Worm (Caenorhabditis elegans): Measurements from ENCODE around the gene unc-96.

The unc-96 gene

ce11 chrX:621190-621589 is at the start of gene unc-96:
TSS of gene unc-96 (minus strand) at chrX:621290.
- TF ChIP-seq ztf-23 (GFP tag; IDR thresholded peaks at IDR 0.05) (no peak), klf-2 (GFP tag; conservative IDR thresholded peaks at IDR 0.05) (no peak), med-1 (GFP tag; optimal IDR thresholded peaks at IDR 0.05; ENCODE audit: insufficient read depth) (no peak), T22C8.4 (GFP tag; IDR thresholded peaks at IDR 0.05) (no peak), ztf-29 (GFP tag; IDR thresholded peaks at IDR 0.05) (no peak), flt-1 (GFP tag; IDR thresholded peaks at IDR 0.05) (no peak), ref-1 (GFP tag; conservative IDR thresholded peaks at IDR 0.05) (no peak), cog-1 (tag; optimal IDR thresholded peaks at IDR 0.05) (no peak), tab-1 (GFP tag; IDR thresholded peaks at IDR 0.05) (no peak)

- no peak for TF ChIP-seq tab-1 (GFP tag; IDR thresholded peaks at IDR 0.05)
- no peak for TF ChIP-seq T22C8.4 (GFP tag; IDR thresholded peaks at IDR 0.05)
- TF ChIP-seq med-1 (GFP tag; optimal IDR thresholded peaks at IDR 0.05; ENCODE audit: insufficient read depth) = no peak
- no peak for TF ChIP-seq cog-1 (tag; optimal IDR thresholded peaks at IDR 0.05)
- no peak for TF ChIP-seq klf-2 (GFP tag; conservative IDR thresholded peaks at IDR 0.05)
- no peak for TF ChIP-seq ztf-29 (GFP tag; IDR thresholded peaks at IDR 0.05)
- TF ChIP-seq ref-1 (GFP tag; conservative IDR thresholded peaks at IDR 0.05) = no peak
- TF ChIP-seq ztf-23 (GFP tag; IDR thresholded peaks at IDR 0.05) = no peak
- no peak for TF ChIP-seq flt-1 (GFP tag; IDR thresholded peaks at IDR 0.05)
Measured at ce11 chrX:670603-671002, 49.5 kb upstream of the unc-96 start, which contains the start of gene T19D7.6. TSS of gene T19D7.6 (minus strand) at chrX:670800.

- TF ChIP-seq cog-1 (tag; optimal IDR thresholded peaks at IDR 0.05) (no peak), med-1 (GFP tag; optimal IDR thresholded peaks at IDR 0.05; ENCODE audit: insufficient read depth) (no peak), klf-2 (GFP tag; conservative IDR thresholded peaks at IDR 0.05) (no peak), tab-1 (GFP tag; IDR thresholded peaks at IDR 0.05) (no peak), flt-1 (GFP tag; IDR thresholded peaks at IDR 0.05) (no peak), ztf-23 (GFP tag; IDR thresholded peaks at IDR 0.05) (no peak), ref-1 (GFP tag; conservative IDR thresholded peaks at IDR 0.05) (no peak)
Measured at ce11 chrX:666125-666524, 45.0 kb upstream of the unc-96 start, which contains the start of gene T19D7.5. TSS of gene T19D7.5 (minus strand) at chrX:666225.

DNA sequence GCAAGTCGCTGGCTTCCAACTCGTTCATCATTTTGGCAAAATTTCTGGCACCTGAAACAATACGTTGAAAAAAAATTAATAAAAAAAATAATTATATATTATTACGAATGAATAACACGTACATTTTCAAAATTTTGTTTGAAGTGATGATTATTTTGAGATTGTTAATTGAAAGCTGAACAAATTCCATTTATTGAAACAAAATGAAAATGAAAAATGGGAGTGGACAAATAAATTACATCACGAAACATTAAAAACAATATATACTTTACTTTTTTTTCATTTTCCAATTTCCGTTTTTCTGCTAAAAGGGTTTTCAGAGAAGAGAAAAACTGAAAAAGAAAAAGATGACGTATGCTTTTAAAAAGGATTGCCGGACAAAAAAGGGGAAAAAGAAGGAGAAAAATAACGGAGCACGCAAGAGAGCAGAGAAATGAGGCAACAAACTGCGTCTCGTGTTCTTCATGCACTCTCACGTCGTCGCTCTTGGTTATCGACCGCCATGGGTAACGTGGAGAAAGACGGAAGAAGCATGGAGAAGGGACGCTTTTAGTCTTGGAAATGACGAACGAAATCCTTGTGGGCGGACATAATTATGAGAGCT is 40.7 kb upstream of the unc-96 start, which contains the start of gene rund-1:
rund-1 (minus strand) TSS at position 51 of the 604 bp plus-strand sequence.
- TF ChIP-seq tab-1 (GFP tag; IDR thresholded peaks at IDR 0.05) (no peak), T22C8.4 (GFP tag; IDR thresholded peaks at IDR 0.05) (no peak), flt-1 (GFP tag; IDR thresholded peaks at IDR 0.05) (no peak), ztf-23 (GFP tag; IDR thresholded peaks at IDR 0.05) (no peak), med-1 (GFP tag; optimal IDR thresholded peaks at IDR 0.05; ENCODE audit: insufficient read depth) (no peak), cog-1 (tag; optimal IDR thresholded peaks at IDR 0.05) (no peak), ref-1 (GFP tag; conservative IDR thresholded peaks at IDR 0.05) (no peak), klf-2 (GFP tag; conservative IDR thresholded peaks at IDR 0.05) (no peak), ztf-29 (GFP tag; IDR thresholded peaks at IDR 0.05) (no peak)

DNA sequence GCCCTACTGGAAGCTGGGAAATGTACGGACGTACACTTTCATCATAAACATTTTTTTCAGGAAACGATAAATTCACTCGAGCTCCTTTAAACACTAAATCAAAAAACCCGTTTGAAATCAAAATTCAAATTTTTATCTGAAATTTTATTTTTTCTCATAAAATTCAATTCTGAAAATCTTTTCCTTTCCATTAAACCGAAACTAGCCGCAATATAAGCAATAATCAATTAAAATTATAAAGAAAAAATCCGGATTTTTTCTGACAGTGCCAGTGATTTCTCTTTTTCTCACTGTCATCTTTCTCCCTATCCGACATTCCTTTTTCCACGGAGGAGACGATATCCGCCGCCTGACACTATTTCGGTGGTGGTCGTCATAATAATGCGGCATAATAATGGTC is 34.8 kb upstream of the unc-96 start, which contains the start of gene lpr-7:
lpr-7 (plus strand) TSS at position 301 of the 400 bp plus-strand sequence.
- TF ChIP-seq klf-2 (GFP tag; conservative IDR thresholded peaks at IDR 0.05) (no peak), ref-1 (GFP tag; conservative IDR thresholded peaks at IDR 0.05) (no peak), ztf-23 (GFP tag; IDR thresholded peaks at IDR 0.05) (no peak), med-1 (GFP tag; optimal IDR thresholded peaks at IDR 0.05; ENCODE audit: insufficient read depth) (no peak)

ce11 chrX:654804-655203 is 33.7 kb upstream of the unc-96 start, which contains the start of gene ifc-2:
TSS of gene ifc-2 (minus strand) at chrX:654904.
- no peak for TF ChIP-seq flt-1 (GFP tag; IDR thresholded peaks at IDR 0.05)
- no peak for TF ChIP-seq ztf-23 (GFP tag; IDR thresholded peaks at IDR 0.05)

- TF ChIP-seq cog-1 (tag; optimal IDR thresholded peaks at IDR 0.05) = no peak
- no peak for TF ChIP-seq tab-1 (GFP tag; IDR thresholded peaks at IDR 0.05)
- TF ChIP-seq T22C8.4 (GFP tag; IDR thresholded peaks at IDR 0.05) = no peak
- TF ChIP-seq ztf-23 (GFP tag; IDR thresholded peaks at IDR 0.05) = no peak
- no peak for TF ChIP-seq flt-1 (GFP tag; IDR thresholded peaks at IDR 0.05)
- TF ChIP-seq ref-1 (GFP tag; conservative IDR thresholded peaks at IDR 0.05) = no peak
- TF ChIP-seq klf-2 (GFP tag; conservative IDR thresholded peaks at IDR 0.05) = no peak
- TF ChIP-seq ztf-29 (GFP tag; IDR thresholded peaks at IDR 0.05) = no peak
- TF ChIP-seq med-1 (GFP tag; optimal IDR thresholded peaks at IDR 0.05; ENCODE audit: insufficient read depth) = no peak
Measured at ce11 chrX:651616-652015, 30.5 kb upstream of the unc-96 start.

DNA sequence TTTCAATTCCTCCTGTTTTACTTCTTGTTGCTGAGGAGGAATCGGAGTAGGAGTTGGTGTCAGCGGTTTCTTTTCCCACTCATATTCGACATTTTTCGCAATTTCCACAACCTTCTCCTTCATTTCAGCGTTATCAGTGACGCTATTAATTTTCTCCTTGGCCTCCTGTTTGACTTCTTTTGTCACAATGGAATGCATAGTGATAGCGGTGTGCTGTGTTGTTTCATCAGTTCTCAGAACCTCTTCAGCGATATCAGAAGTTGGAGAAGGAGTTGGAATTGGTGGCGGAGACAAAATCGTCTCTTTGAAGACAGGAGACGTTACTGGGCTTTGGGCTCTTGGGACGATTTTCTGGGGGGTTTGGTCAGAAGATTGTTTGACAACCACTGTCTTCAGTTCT is 25.4 kb upstream of the unc-96 start:
- TF ChIP-seq tab-1 (GFP tag; IDR thresholded peaks at IDR 0.05) (no peak), T22C8.4 (GFP tag; IDR thresholded peaks at IDR 0.05) (no peak), klf-2 (GFP tag; conservative IDR thresholded peaks at IDR 0.05) (no peak), ztf-29 (GFP tag; IDR thresholded peaks at IDR 0.05) (no peak), flt-1 (GFP tag; IDR thresholded peaks at IDR 0.05) (no peak), ref-1 (GFP tag; conservative IDR thresholded peaks at IDR 0.05) (no peak), cog-1 (tag; optimal IDR thresholded peaks at IDR 0.05) (no peak), ztf-23 (GFP tag; IDR thresholded peaks at IDR 0.05) (no peak), med-1 (GFP tag; optimal IDR thresholded peaks at IDR 0.05; ENCODE audit: insufficient read depth) (no peak)

ce11 chrX:645589-645988 is 24.5 kb upstream of the unc-96 start:
- no peak for TF ChIP-seq T22C8.4 (GFP tag; IDR thresholded peaks at IDR 0.05)
- TF ChIP-seq cog-1 (tag; optimal IDR thresholded peaks at IDR 0.05) = no peak
- no peak for TF ChIP-seq klf-2 (GFP tag; conservative IDR thresholded peaks at IDR 0.05)
- no peak for TF ChIP-seq med-1 (GFP tag; optimal IDR thresholded peaks at IDR 0.05; ENCODE audit: insufficient read depth)
- no peak for TF ChIP-seq ztf-23 (GFP tag; IDR thresholded peaks at IDR 0.05)
- no peak for TF ChIP-seq ztf-29 (GFP tag; IDR thresholded peaks at IDR 0.05)
- no peak for TF ChIP-seq tab-1 (GFP tag; IDR thresholded peaks at IDR 0.05)
- no peak for TF ChIP-seq flt-1 (GFP tag; IDR thresholded peaks at IDR 0.05)
- no peak for TF ChIP-seq ref-1 (GFP tag; conservative IDR thresholded peaks at IDR 0.05)

- TF ChIP-seq ref-1 (GFP tag; conservative IDR thresholded peaks at IDR 0.05) (no peak), cog-1 (tag; optimal IDR thresholded peaks at IDR 0.05) (no peak), flt-1 (GFP tag; IDR thresholded peaks at IDR 0.05) (no peak), tab-1 (GFP tag; IDR thresholded peaks at IDR 0.05) (no peak), med-1 (GFP tag; optimal IDR thresholded peaks at IDR 0.05; ENCODE audit: insufficient read depth) (no peak), T22C8.4 (GFP tag; IDR thresholded peaks at IDR 0.05) (no peak), ztf-23 (GFP tag; IDR thresholded peaks at IDR 0.05) (no peak), klf-2 (GFP tag; conservative IDR thresholded peaks at IDR 0.05) (no peak), ztf-29 (GFP tag; IDR thresholded peaks at IDR 0.05) (no peak)
Measured at ce11 chrX:642817-643216, 21.7 kb upstream of the unc-96 start.
